Worm (Caenorhabditis elegans) whole organism, mixed stage, embryonic: ENCODE measurements around the gene F54C9.11.

Source experiments
- M03D4.4 ChIP-seq: sonication (generic microtip); optimal IDR thresholded peaks from 2 replicates; lab custom pipeline; 2017; ENCODE audit warnings: mild to moderate bottlenecking, missing genetic modification characterization, missing compliant biosample characterization
- bed-3 ChIP-seq: fragments of 200-800 bp; sonication (Bioruptor generic); optimal IDR thresholded peaks from 3 replicates; lab custom pipeline; 2018; ENCODE audit warnings: mild to moderate bottlenecking, missing genetic modification characterization, moderate library complexity, missing compliant biosample characterization
- blmp-1 ChIP-seq: fragments of 150-350 bp; optimal IDR thresholded peaks from 2 replicates; lab custom pipeline; 2014; ENCODE audit warnings: missing biosample characterization, missing genetic modification characterization
- ceh-39 ChIP-seq: fragments of 150-350 bp; optimal IDR thresholded peaks from 2 replicates; lab custom pipeline; 2014; ENCODE audit warnings: missing biosample characterization, missing genetic modification characterization
- ceh-43 ChIP-seq: fragments of 200-800 bp; sonication (Bioruptor generic); optimal IDR thresholded peaks from 2 replicates; lab custom pipeline; 2018; ENCODE audit warnings: mild to moderate bottlenecking, missing genetic modification characterization, moderate library complexity, missing compliant biosample characterization
- ceh-83 ChIP-seq: fragments of 200-800 bp; sonication (Bioruptor generic); optimal IDR thresholded peaks from 2 replicates; lab custom pipeline; 2018; ENCODE audit warnings: mild to moderate bottlenecking, missing genetic modification characterization, missing compliant biosample characterization
- ces-1 ChIP-seq: fragments of 150-350 bp; optimal IDR thresholded peaks from 2 replicates; lab custom pipeline; 2014; ENCODE audit warnings: missing biosample characterization, missing genetic modification reagents, missing genetic modification characterization
- cnd-1 ChIP-seq: fragments of 200-800 bp; sonication (Bioruptor generic); optimal IDR thresholded peaks from 2 replicates; lab custom pipeline; 2018; ENCODE audit warnings: mild to moderate bottlenecking, missing genetic modification characterization, missing compliant biosample characterization
- drap-1 ChIP-seq: fragments of 200-800 bp; sonication (Bioruptor generic); optimal IDR thresholded peaks from 3 replicates; lab custom pipeline; 2018; ENCODE audit warnings: mild to moderate bottlenecking, missing genetic modification characterization, missing compliant biosample characterization
- elt-1 ChIP-seq: sonication (generic microtip); optimal IDR thresholded peaks from 2 replicates; lab custom pipeline; 2017; ENCODE audit warnings: missing genetic modification characterization, mild to moderate bottlenecking, missing compliant biosample characterization, antibody characterized with exemption, moderate library complexity, borderline replicate concordance; ENCODE audit not compliant: insufficient read depth
- elt-3 ChIP-seq: fragments of 150-350 bp; optimal IDR thresholded peaks from 2 replicates; lab custom pipeline; 2014; ENCODE audit warnings: missing biosample characterization, missing genetic modification characterization
- flh-1 ChIP-seq: fragments of 200-800 bp; sonication (Bioruptor generic); optimal IDR thresholded peaks from 2 replicates; lab custom pipeline; 2018; ENCODE audit warnings: mild to moderate bottlenecking, missing genetic modification characterization, moderate library complexity, missing compliant biosample characterization
- ham-2 ChIP-seq: fragments of 200-800 bp; sonication (Bioruptor generic); optimal IDR thresholded peaks from 2 replicates; lab custom pipeline; 2018; ENCODE audit warnings: mild to moderate bottlenecking, missing genetic modification characterization, missing compliant biosample characterization
- hlh-1 ChIP-seq: fragments of 150-350 bp; optimal IDR thresholded peaks from 2 replicates; lab custom pipeline; 2014; ENCODE audit warnings: missing biosample characterization, missing genetic modification reagents, missing genetic modification characterization
- lin-13 ChIP-seq: fragments of 150-350 bp; optimal IDR thresholded peaks from 2 replicates; lab custom pipeline; 2014; ENCODE audit warnings: missing biosample characterization, missing genetic modification characterization
- lin-32 ChIP-seq: fragments of 200-800 bp; sonication (Bioruptor generic); optimal IDR thresholded peaks from 2 replicates; lab custom pipeline; 2018; ENCODE audit warnings: mild to moderate bottlenecking, missing genetic modification characterization, missing compliant biosample characterization
- lsy-2 ChIP-seq: fragments of 150-350 bp; optimal IDR thresholded peaks from 2 replicates; lab custom pipeline; 2014; ENCODE audit warnings: missing biosample characterization, missing genetic modification characterization
- mab-5 ChIP-seq: fragments of 150-350 bp; optimal IDR thresholded peaks from 2 replicates; lab custom pipeline; 2014; ENCODE audit warnings: missing biosample characterization, missing genetic modification characterization
- mep-1 ChIP-seq: fragments of 150-350 bp; optimal IDR thresholded peaks from 2 replicates; lab custom pipeline; 2017; ENCODE audit warnings: missing biosample characterization, missing genetic modification reagents, missing genetic modification characterization, inconsistent platforms
- mls-2 ChIP-seq: sonication (generic microtip); optimal IDR thresholded peaks from 2 replicates; lab custom pipeline; 2016; ENCODE audit warnings: mild to moderate bottlenecking, missing genetic modification characterization, moderate library complexity, missing compliant biosample characterization
- nhr-12 ChIP-seq: fragments of 150-350 bp; optimal IDR thresholded peaks from 2 replicates; lab custom pipeline; 2014; ENCODE audit warnings: missing biosample characterization, missing genetic modification characterization
- nhr-2 ChIP-seq: fragments of 150-350 bp; optimal IDR thresholded peaks from 2 replicates; lab custom pipeline; 2014; ENCODE audit warnings: missing biosample characterization, missing genetic modification characterization
- nhr-237 ChIP-seq: fragments of 150-350 bp; optimal IDR thresholded peaks from 2 replicates; lab custom pipeline; 2014; ENCODE audit warnings: missing biosample characterization, missing genetic modification characterization
- nhr-28 ChIP-seq: fragments of 150-350 bp; optimal IDR thresholded peaks from 2 replicates; lab custom pipeline; 2014; ENCODE audit warnings: missing biosample characterization, missing genetic modification characterization
- nhr-76 ChIP-seq: sonication (generic microtip); optimal IDR thresholded peaks from 2 replicates; lab custom pipeline; 2017; ENCODE audit warnings: missing biosample characterization, missing genetic modification characterization
- pha-4 ChIP-seq: fragments of 150-350 bp; optimal IDR thresholded peaks from 2 replicates; lab custom pipeline; 2018; ENCODE audit warnings: missing biosample characterization, missing genetic modification reagents, missing genetic modification characterization
- sem-2 ChIP-seq: fragments of 200-800 bp; sonication (Bioruptor generic); optimal IDR thresholded peaks from 2 replicates; lab custom pipeline; 2018; ENCODE audit warnings: mild to moderate bottlenecking, missing genetic modification characterization, missing compliant biosample characterization
- snpc-4 ChIP-seq: fragments of 150-350 bp; optimal IDR thresholded peaks from 2 replicates; lab custom pipeline; 2014; ENCODE audit warnings: missing biosample characterization, missing genetic modification characterization
- sptf-1 ChIP-seq: sonication (generic microtip); optimal IDR thresholded peaks from 2 replicates; lab custom pipeline; 2017; ENCODE audit warnings: mild to moderate bottlenecking, missing genetic modification characterization, moderate library complexity, missing compliant biosample characterization
- tbx-8 ChIP-seq: fragments of 200-800 bp; sonication (Bioruptor generic); optimal IDR thresholded peaks from 2 replicates; lab custom pipeline; 2018; ENCODE audit warnings: mild to moderate bottlenecking, missing genetic modification characterization, moderate library complexity, missing compliant biosample characterization
- unc-120 ChIP-seq: sonication (generic microtip); optimal IDR thresholded peaks from 2 replicates; lab custom pipeline; 2017; ENCODE audit warnings: missing genetic modification characterization, missing compliant biosample characterization; ENCODE audit not compliant: poor library complexity, severe bottlenecking
- unc-39 ChIP-seq: fragments of 150-350 bp; optimal IDR thresholded peaks from 2 replicates; lab custom pipeline; 2014; ENCODE audit warnings: missing biosample characterization, missing genetic modification characterization
- unc-62 ChIP-seq: fragments of 150-350 bp; optimal IDR thresholded peaks from 2 replicates; lab custom pipeline; 2014; ENCODE audit warnings: missing biosample characterization, missing genetic modification reagents, missing genetic modification characterization
- zip-8 ChIP-seq: fragments of 150-350 bp; optimal IDR thresholded peaks from 2 replicates; lab custom pipeline; 2014; ENCODE audit warnings: missing biosample characterization, missing genetic modification characterization
- ztf-11 ChIP-seq: fragments of 150-350 bp; optimal IDR thresholded peaks from 2 replicates; lab custom pipeline; 2014; ENCODE audit warnings: missing biosample characterization, missing genetic modification characterization

F54C9.11 gene

DNA sequence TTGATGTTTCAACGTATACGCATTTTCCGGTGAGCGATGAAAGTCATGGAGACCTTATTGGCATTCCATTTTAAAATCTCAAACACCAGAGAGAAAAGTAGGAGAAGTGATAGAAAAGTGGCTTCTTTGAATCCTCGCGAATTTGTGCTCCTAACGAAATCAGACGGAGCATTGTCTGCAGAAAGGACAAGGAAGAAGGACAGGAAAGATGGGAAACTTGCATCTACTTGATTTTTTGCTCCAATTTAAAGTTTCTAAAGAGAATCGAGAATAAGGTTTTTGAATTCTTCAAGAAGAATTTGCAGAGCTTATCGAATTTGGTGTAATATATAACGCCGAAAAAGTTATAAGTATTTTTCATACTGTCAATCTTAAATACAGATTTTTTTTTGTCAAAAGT is 33.8 kb downstream of the F54C9.11 start:
- TF ChIP-seq ces-1 (GFP tag; lab: Kevin White, UChicago) (peak; percentile 73), zip-8 (tag; lab: Kevin White, UChicago) (no peak)

DNA sequence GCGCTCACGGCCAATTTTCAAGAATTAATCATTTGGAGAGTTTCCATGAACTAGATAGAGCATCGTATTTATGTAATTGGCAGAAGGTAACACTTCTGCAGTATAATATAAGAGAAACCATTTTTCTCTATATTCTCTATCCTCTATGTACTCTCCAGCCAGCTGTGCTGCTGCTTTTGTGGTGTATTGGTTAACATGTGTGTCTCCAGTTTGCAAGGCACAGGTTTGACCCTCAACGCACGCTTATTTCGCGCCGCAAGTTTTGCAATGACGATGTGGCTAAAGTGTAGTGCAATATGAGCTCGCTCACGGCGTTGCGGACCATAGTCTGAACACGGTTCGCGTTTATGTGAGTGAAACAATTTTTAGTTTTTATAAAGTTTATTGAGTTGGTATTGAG is 37.9 kb downstream of the F54C9.11 start:
- TF ChIP-seq lsy-2 (tag; lab: Kevin White, UChicago) (peak; percentile 17), elt-3 (tag; lab: Kevin White, UChicago) (no peak), M03D4.4 (peak; percentile 90), ceh-43 (peak; percentile 85), ces-1 (GFP tag; lab: Kevin White, UChicago) (no peak), elt-1 (tag; lab: Kevin White, UChicago) (no peak), nhr-237 (tag; lab: Kevin White, UChicago) (no peak), lin-13 (tag; lab: Kevin White, UChicago) (no peak), snpc-4 (no peak), mls-2 (peak; percentile 90), unc-62 (GFP tag; lab: Kevin White, UChicago) (peak; percentile 57), nhr-76 (tag; lab: Kevin White, UChicago) (no peak), lin-32 (GFP tag; lab: Kevin White, UChicago) (peak; percentile 86), sptf-1 (tag; lab: Kevin White, UChicago) (no peak), ceh-83 (GFP tag; lab: Kevin White, UChicago) (peak; percentile 96), ztf-11 (tag; lab: Kevin White, UChicago) (peak; percentile 29), nhr-12 (tag; lab: Kevin White, UChicago) (no peak), nhr-2 (tag; lab: Kevin White, UChicago) (no peak), mep-1 (tag; lab: Kevin White, UChicago) (peak; percentile 27), unc-120 (peak; percentile 68), ceh-39 (tag; lab: Kevin White, UChicago) (no peak), hlh-1 (peak; percentile 74), mab-5 (tag; lab: Kevin White, UChicago) (no peak), bed-3 (GFP tag; lab: Kevin White, UChicago) (peak; percentile 84), tbx-8 (GFP tag; lab: Kevin White, UChicago) (peak; percentile 84), unc-39 (peak; percentile 91), zip-8 (tag; lab: Kevin White, UChicago) (no peak), blmp-1 (tag; lab: Kevin White, UChicago) (no peak), nhr-28 (peak; percentile 37), pha-4 (tag; lab: Kevin White, UChicago) (peak; percentile 80), cnd-1 (tag; lab: Kevin White, UChicago) (peak; percentile 94), drap-1 (GFP tag; lab: Kevin White, UChicago) (no peak), sem-2 (GFP tag; lab: Kevin White, UChicago) (peak; percentile 81), ham-2 (GFP tag; lab: Kevin White, UChicago) (peak; percentile 89), flh-1 (GFP tag; lab: Kevin White, UChicago) (peak; percentile 72)

DNA sequence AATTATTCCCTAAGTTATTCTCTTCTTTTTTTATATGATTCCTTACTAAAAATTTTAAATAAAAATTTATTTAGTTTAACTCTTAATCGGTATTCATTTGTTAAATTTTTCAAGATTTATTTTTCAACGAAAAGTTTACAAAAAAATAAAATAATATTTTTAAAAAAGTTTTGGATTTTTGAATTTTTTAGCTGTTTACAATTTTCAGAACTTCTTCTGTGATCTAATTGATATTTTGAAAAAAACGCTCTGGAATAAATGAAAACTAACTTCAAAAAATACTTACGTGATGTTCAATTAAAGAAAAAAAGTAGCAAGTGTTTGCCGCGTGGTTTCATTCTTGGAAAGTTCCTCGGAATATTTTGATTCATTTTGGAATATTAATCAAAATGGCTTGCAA is 39.6 kb downstream of the F54C9.11 start, which contains the start of gene decr-1.2:
TSS of gene decr-1.2 (plus strand) at position 301 of the 400 bp plus-strand sequence.
- TF ChIP-seq ham-2 (GFP tag; lab: Kevin White, UChicago) (no peak), flh-1 (GFP tag; lab: Kevin White, UChicago) (no peak), lin-13 (tag; lab: Kevin White, UChicago) (no peak), sptf-1 (tag; lab: Kevin White, UChicago) (no peak)

DNA sequence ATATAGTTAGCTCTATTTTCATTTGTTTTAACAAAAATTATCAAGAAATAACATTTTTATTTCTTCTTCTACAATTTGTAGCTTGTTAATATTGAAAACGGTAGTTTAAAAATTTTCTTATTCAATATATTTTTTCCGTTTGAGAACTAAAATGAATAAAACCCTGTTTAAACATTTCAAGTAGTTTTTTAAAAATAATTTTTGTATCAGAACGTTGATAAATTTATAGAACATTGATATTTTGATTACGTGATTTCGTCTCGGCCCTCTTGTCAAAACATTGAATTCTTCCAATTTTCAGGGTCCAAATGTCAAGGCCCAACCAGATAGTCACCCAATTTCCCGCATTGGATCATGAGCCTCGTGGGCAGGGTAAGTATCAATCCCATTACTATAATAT is 44.5 kb downstream of the F54C9.11 start, which contains the start of gene pqn-73:
TSS of gene pqn-73 (plus strand) at position 301 of the 400 bp plus-strand sequence.
- no peak for TF ChIP-seq nhr-2 (tag; lab: Kevin White, UChicago)
- no peak for TF ChIP-seq nhr-237 (tag; lab: Kevin White, UChicago)
- TF ChIP-seq nhr-76 (tag; lab: Kevin White, UChicago): no peak
- no peak for TF ChIP-seq unc-120
